Fruit fly (Drosophila melanogaster): ENCODE results near the gene Eip75B.

DNA sequence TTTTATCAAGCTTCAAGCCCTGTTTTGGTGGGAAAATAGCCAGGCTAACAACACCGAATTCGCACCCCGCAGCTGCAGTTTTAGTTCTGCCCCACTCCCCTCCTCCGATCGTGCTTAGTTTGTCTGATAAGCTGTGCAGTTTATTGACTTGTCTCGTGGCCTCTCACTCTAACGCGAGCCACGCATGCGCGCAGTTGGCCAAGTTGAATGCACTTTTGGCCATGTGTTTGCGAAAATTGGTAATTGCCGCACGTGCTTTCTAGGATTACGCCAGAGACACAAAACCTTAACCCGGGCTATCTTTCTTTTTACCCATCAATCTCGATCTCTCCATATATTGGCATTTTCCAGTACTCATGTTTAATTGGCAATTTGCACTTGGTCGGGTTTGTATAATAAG lies 58.1 kb downstream of the Eip75B start:
- TF ChIP-seq N (GFP tag; optimal IDR thresholded peaks at IDR 0.05) = no peak
- TF ChIP-seq psq (GFP tag; optimal IDR thresholded peaks at IDR 0.05) = no peak
- TF ChIP-seq usp (GFP tag; optimal IDR thresholded peaks at IDR 0.05) = no peak
- TF ChIP-seq CG32264 (GFP tag; optimal IDR thresholded peaks at IDR 0.05) = no peak
